Worm (Caenorhabditis elegans) whole organism, late embryonic: ENCODE data around the gene R05G9.3.

Experiments
- C08G9.2 ChIP-seq: sonication (generic microtip); optimal IDR thresholded peaks from 2 replicates; lab custom pipeline; 2016; ENCODE audit warnings: mild to moderate bottlenecking, missing genetic modification characterization, moderate library complexity, missing compliant biosample characterization
- F13H6.1 ChIP-seq: sonication (generic microtip); optimal IDR thresholded peaks from 2 replicates; lab custom pipeline; 2016; ENCODE audit warnings: missing genetic modification characterization, missing compliant biosample characterization
- ama-1 ChIP-seq: fragments of 150-350 bp; optimal IDR thresholded peaks from 2 replicates; lab custom pipeline; 2014
- ceh-30 ChIP-seq: fragments of 150-350 bp; optimal IDR thresholded peaks from 2 replicates; lab custom pipeline; 2014; ENCODE audit warnings: missing biosample characterization, missing genetic modification characterization
- eyg-1 ChIP-seq: sonication (generic microtip); optimal IDR thresholded peaks from 2 replicates; lab custom pipeline; 2016; ENCODE audit warnings: missing genotype, missing genetic modification characterization, missing compliant biosample characterization
- fax-1 ChIP-seq: sonication (generic microtip); optimal IDR thresholded peaks from 2 replicates; lab custom pipeline; 2016; ENCODE audit warnings: missing genotype, missing genetic modification characterization, missing compliant biosample characterization
- fkh-10 ChIP-seq: fragments of 150-350 bp; optimal IDR thresholded peaks from 2 replicates; lab custom pipeline; 2014; ENCODE audit warnings: missing biosample characterization, missing genetic modification reagents, missing genetic modification characterization
- nhr-11 ChIP-seq: fragments of 150-350 bp; optimal IDR thresholded peaks from 2 replicates; lab custom pipeline; 2014; ENCODE audit warnings: missing biosample characterization, missing genetic modification characterization
- pag-3 ChIP-seq: sonication (generic microtip); optimal IDR thresholded peaks from 2 replicates; lab custom pipeline; 2016; ENCODE audit warnings: missing compliant biosample characterization, missing genetic modification characterization, borderline replicate concordance
- pat-9 ChIP-seq: fragments of 200-800 bp; sonication (Bioruptor generic); optimal IDR thresholded peaks from 2 replicates; lab custom pipeline; 2018; ENCODE audit warnings: mild to moderate bottlenecking, missing genetic modification characterization, moderate library complexity, missing compliant biosample characterization
- pha-4 ChIP-seq: fragments of 150-350 bp; optimal IDR thresholded peaks from 2 replicates; lab custom pipeline; 2018; ENCODE audit warnings: missing biosample characterization, missing genetic modification reagents, missing genetic modification characterization
- sox-2 ChIP-seq: fragments of 200-800 bp; sonication (Bioruptor generic); IDR thresholded peaks from 2 replicates; pipeline ENCODE4 v1.3.6; 2022; ENCODE audit warnings: missing genetic modification reagents, missing genetic modification characterization, missing compliant biosample characterization
- tbx-2 ChIP-seq: sonication (generic microtip); optimal IDR thresholded peaks from 2 replicates; lab custom pipeline; 2016; ENCODE audit warnings: missing genetic modification characterization, missing compliant biosample characterization

DNA sequence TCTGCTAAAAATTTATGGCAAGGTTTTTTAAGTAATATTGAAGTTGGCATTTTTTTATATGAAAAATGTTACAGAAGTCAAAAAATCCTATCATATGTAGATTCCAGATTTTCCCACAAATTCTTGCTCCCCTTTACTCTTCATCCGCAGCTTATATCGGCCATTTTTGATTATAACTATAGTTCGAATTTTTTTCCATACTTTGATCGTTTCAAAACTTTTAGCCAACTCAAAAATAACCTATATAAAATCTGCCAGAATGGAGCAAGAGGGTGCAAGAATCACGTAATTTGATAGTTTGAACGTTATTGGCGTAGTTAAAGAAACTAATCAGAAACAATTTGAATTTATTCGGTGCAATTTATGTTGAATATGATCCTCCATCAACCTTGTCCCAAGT, 22.6 kb upstream of the R05G9.3 start:
- no peak for TF ChIP-seq ama-1 (lab: Kevin White, UChicago)
- TF ChIP-seq eyg-1 (tag; lab: Kevin White, UChicago): no peak
- no peak for TF ChIP-seq pag-3
- TF ChIP-seq pha-4 (tag; lab: Kevin White, UChicago): no peak
- TF ChIP-seq fax-1 (tag; lab: Kevin White, UChicago): no peak
- TF ChIP-seq nhr-11 (tag; lab: Kevin White, UChicago): no peak
- TF ChIP-seq fkh-10: no peak
- no peak for TF ChIP-seq pat-9 (tag; lab: Kevin White, UChicago)
- TF ChIP-seq F13H6.1 (tag; lab: Kevin White, UChicago): no peak
- no peak for TF ChIP-seq sox-2 (GFP tag; lab: Robert Waterston, UW)
- TF ChIP-seq ceh-30 (tag; lab: Kevin White, UChicago): no peak
- no peak for TF ChIP-seq tbx-2
- TF ChIP-seq C08G9.2 (tag; lab: Kevin White, UChicago): no peak
